Fruit fly (Drosophila melanogaster) whole organism, wandering third instar larva: ENCODE results near the gene mus304.
A peak's percentile ranks its signal among the peaks of the same experiment; 100 is the strongest.

ENCODE experiments used
- Abd-B ChIP-seq: fragments of >200 bp; optimal IDR thresholded peaks from 2 replicates; lab custom pipeline; 2017; ENCODE audit warnings: missing biosample characterization, missing genetic modification characterization
- CG32264 ChIP-seq: fragments of 200-800 bp; sonication (Bioruptor generic); optimal IDR thresholded peaks from 2 replicates; lab custom pipeline; 2016; ENCODE audit warnings: missing biosample characterization, missing genetic modification characterization
- CG9705 ChIP-seq: fragments of 200-800 bp; sonication (Bioruptor generic); optimal IDR thresholded peaks from 2 replicates; lab custom pipeline; 2018; ENCODE audit warnings: missing biosample characterization, mild to moderate bottlenecking, missing genetic modification characterization
- CrebA ChIP-seq: fragments of 200-800 bp; sonication (Bioruptor generic); optimal IDR thresholded peaks from 2 replicates; lab custom pipeline; 2016; ENCODE audit warnings: missing biosample characterization, mild to moderate bottlenecking, missing genetic modification characterization, borderline replicate concordance
- Dfd ChIP-seq: fragments of >200 bp; optimal IDR thresholded peaks from 2 replicates; lab custom pipeline; 2017; ENCODE audit warnings: missing biosample characterization, missing genetic modification characterization
- Dif ChIP-seq: fragments of 200-275, 200-300 bp; sonication (Bioruptor generic); optimal IDR thresholded peaks from 2 replicates; lab custom pipeline; 2018; ENCODE audit warnings: missing biosample characterization, missing genetic modification characterization; ENCODE audit not compliant: partially characterized antibody
- GATAd ChIP-seq: sonication (Bioruptor generic); optimal IDR thresholded peaks from 2 replicates; lab custom pipeline; 2016; ENCODE audit warnings: missing biosample characterization, missing genetic modification characterization
- HLH106 ChIP-seq: fragments of 200-800 bp; optimal IDR thresholded peaks from 3 replicates; lab custom pipeline; 2019; ENCODE audit warnings: missing biosample characterization, mild to moderate bottlenecking, missing genetic modification characterization, moderate library complexity
- Hnf4 ChIP-seq: fragments of 200-800 bp; sonication (Bioruptor generic); optimal IDR thresholded peaks from 2 replicates; lab custom pipeline; 2016; ENCODE audit warnings: missing biosample characterization, mild to moderate bottlenecking, missing genetic modification characterization
- Hr78 ChIP-seq: fragments of >200 bp; optimal IDR thresholded peaks from 2 replicates; lab custom pipeline; 2017; ENCODE audit warnings: missing biosample characterization, missing genetic modification characterization
- Hr83 ChIP-seq: fragments of 200-300 bp; sonication (Bioruptor generic); optimal IDR thresholded peaks from 2 replicates; lab custom pipeline; 2016; ENCODE audit warnings: missing biosample characterization, mild to moderate bottlenecking, missing genetic modification characterization, moderate library complexity; ENCODE audit not compliant: poor library complexity, severe bottlenecking
- Jra ChIP-seq: sonication (Bioruptor generic); optimal IDR thresholded peaks from 2 replicates; lab custom pipeline; 2016; ENCODE audit warnings: missing biosample characterization, missing genetic modification characterization
- Mio ChIP-seq: sonication (Bioruptor generic); optimal IDR thresholded peaks from 2 replicates; lab custom pipeline; 2016; ENCODE audit warnings: missing biosample characterization, missing genetic modification characterization
- N ChIP-seq: fragments of >200 bp; optimal IDR thresholded peaks from 2 replicates; lab custom pipeline; 2018; ENCODE audit warnings: missing biosample characterization, missing external identifiers, missing genetic modification characterization
- Rel ChIP-seq, 2 experiments: fragments of 200-800 bp; sonication (Bioruptor generic) in 1 of 2; optimal IDR thresholded peaks; 2 replicates in 1 of 2; 3 replicates in 1 of 2; lab custom pipeline; 2016 to 2019; ENCODE audit warnings: mild to moderate bottlenecking in 2 of 2, missing biosample characterization in 2 of 2, missing genetic modification characterization in 2 of 2, moderate library complexity in 1 of 2
- Sp1 ChIP-seq: fragments of 200-800 bp; sonication (Bioruptor generic); optimal IDR thresholded peaks from 3 replicates; lab custom pipeline; 2019; ENCODE audit warnings: missing biosample characterization, mild to moderate bottlenecking, missing genetic modification characterization, moderate library complexity
- Vsx2 ChIP-seq: fragments of 200-300, 225-300 bp; sonication (Bioruptor generic); optimal IDR thresholded peaks from 2 replicates; lab custom pipeline; 2018; ENCODE audit warnings: missing biosample characterization, missing genetic modification characterization; ENCODE audit not compliant: partially characterized antibody
- br ChIP-seq: fragments of 200-800 bp; sonication (Bioruptor generic); optimal IDR thresholded peaks from 2 replicates; lab custom pipeline; 2016; ENCODE audit warnings: missing biosample characterization, missing genetic modification characterization
- brk ChIP-seq: fragments of 200-800 bp; sonication (Bioruptor generic); optimal IDR thresholded peaks from 2 replicates; lab custom pipeline; 2016; ENCODE audit warnings: missing biosample characterization, mild to moderate bottlenecking, missing genetic modification characterization
- dl ChIP-seq, 2 experiments: fragments of 175-275, 200-275 bp in 1 of 2; fragments of 200-275 bp in 1 of 2; sonication (Bioruptor generic); optimal IDR thresholded peaks; lab custom pipeline; 2018; ENCODE audit warnings: mild to moderate bottlenecking in 2 of 2, missing biosample characterization in 2 of 2, missing genetic modification characterization in 2 of 2, moderate library complexity in 2 of 2; ENCODE audit not compliant: partially characterized antibody in 2 of 2, insufficient read depth in 1 of 2
- dmrt93B ChIP-seq: fragments of 200-800 bp; sonication (Bioruptor generic); optimal IDR thresholded peaks from 2 replicates; lab custom pipeline; 2018; ENCODE audit warnings: missing biosample characterization, mild to moderate bottlenecking, missing genetic modification characterization
- dsf ChIP-seq: sonication (Bioruptor generic); optimal IDR thresholded peaks from 2 replicates; lab custom pipeline; 2016; ENCODE audit warnings: missing biosample characterization, missing genetic modification characterization, borderline replicate concordance
- foxo ChIP-seq, 2 experiments: fragments of 200-800 bp; sonication (Bioruptor generic); optimal IDR thresholded peaks; 2 replicates in 1 of 2; 3 replicates in 1 of 2; lab custom pipeline; 2016 to 2017; ENCODE audit warnings: missing biosample characterization in 2 of 2, missing genetic modification characterization in 2 of 2
- fru ChIP-seq: fragments of 200-800 bp; sonication (Bioruptor generic); optimal IDR thresholded peaks from 3 replicates; lab custom pipeline; 2016; ENCODE audit warnings: missing biosample characterization, mild to moderate bottlenecking, missing genetic modification characterization
- h ChIP-seq: fragments of 200-800 bp; sonication (Bioruptor generic); optimal IDR thresholded peaks from 3 replicates; lab custom pipeline; 2016; ENCODE audit warnings: missing biosample characterization, mild to moderate bottlenecking, missing genetic modification characterization
- lola ChIP-seq: fragments of >200 bp; optimal IDR thresholded peaks from 2 replicates; lab custom pipeline; 2017; ENCODE audit warnings: missing biosample characterization, missing genetic modification characterization
- pan ChIP-seq: fragments of >200 bp; optimal IDR thresholded peaks from 2 replicates; lab custom pipeline; 2017
- psq ChIP-seq: fragments of 200-800 bp; sonication (Bioruptor generic); optimal IDR thresholded peaks from 3 replicates; lab custom pipeline; 2017; ENCODE audit warnings: missing biosample characterization, mild to moderate bottlenecking, missing genetic modification characterization, moderate library complexity
- rgr ChIP-seq: fragments of 200-800 bp; sonication (Bioruptor generic); optimal IDR thresholded peaks from 3 replicates; lab custom pipeline; 2016; ENCODE audit warnings: missing biosample characterization, mild to moderate bottlenecking, missing genetic modification characterization
- sage ChIP-seq: fragments of 200-800 bp; sonication (Bioruptor generic); optimal IDR thresholded peaks from 2 replicates; lab custom pipeline; 2016; ENCODE audit warnings: missing biosample characterization, mild to moderate bottlenecking, missing genetic modification characterization
- sv ChIP-seq: fragments of 200-800 bp; sonication (Bioruptor generic); optimal IDR thresholded peaks from 3 replicates; lab custom pipeline; 2016; ENCODE audit warnings: missing biosample characterization, missing genetic modification characterization
- usp ChIP-seq: fragments of >200 bp; optimal IDR thresholded peaks from 2 replicates; lab custom pipeline; 2017; ENCODE audit warnings: missing biosample characterization, missing genetic modification characterization
- woc ChIP-seq: sonication (Bioruptor generic); optimal IDR thresholded peaks from 2 replicates; lab custom pipeline; 2016; ENCODE audit warnings: missing biosample characterization, mild to moderate bottlenecking, missing genetic modification characterization

The mus304 gene

DNA sequence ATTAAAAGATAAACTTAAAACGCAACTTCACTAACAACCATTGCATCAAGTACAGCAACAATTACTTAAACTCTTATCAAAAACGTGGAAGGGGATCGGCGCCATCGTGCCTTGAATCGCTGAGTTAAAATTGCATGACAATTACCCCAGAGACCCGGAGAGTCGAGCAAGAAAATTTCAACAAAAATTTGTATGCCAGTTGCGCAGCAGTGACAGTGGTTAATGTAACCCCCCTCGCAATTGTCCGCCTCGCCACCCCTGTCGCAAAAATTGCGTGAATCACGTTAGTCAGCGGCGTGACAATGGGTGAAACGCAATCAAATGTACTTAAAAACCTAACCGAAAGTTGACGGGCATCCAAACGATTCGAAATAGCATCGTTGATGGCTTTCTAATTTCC lies 9.9 kb upstream of the mus304 start (continued):
- TF ChIP-seq Rel (GFP tag; optimal IDR thresholded peaks at IDR 0.05; lab: Kevin White, UChicago) (no peak), Rel (tag; optimal IDR thresholded peaks at IDR 0.05; lab: Kevin White, UChicago) (peak; percentile 6)

DNA sequence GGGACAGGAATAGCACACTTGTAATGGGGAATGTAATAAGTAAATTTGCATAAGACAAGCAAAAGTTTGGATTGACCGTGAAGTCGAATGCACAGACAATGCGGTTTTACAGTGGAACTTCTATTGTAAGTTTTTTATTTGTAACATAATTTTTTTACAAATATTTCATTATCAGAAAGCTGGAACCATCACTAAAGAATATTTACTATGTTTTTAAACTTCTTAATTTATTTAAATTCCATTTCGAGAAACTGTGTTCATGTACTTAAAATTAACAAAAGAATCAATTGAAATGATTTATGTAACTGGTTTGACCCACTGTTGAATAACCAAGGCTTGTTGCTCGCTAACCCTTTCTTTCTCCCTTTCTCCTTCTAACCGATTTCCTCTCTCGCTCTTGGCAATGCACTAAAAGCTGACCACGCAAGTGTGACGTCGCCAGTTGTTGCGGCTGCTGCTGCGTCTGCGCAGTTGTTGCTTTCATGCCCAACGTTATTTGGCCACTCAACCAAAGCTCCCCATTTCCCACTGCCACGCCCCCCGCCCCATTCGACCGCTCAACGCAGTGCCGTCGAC lies 8.1 kb upstream of the mus304 start:
- TF ChIP-seq sv, result no peak
- no peak for TF ChIP-seq psq (GFP tag; lab: Kevin White, UChicago)
- TF ChIP-seq woc, result peak; percentile 7
- TF ChIP-seq Mio (GFP tag; lab: Kevin White, UChicago), result no peak
- TF ChIP-seq fru (GFP tag; lab: Kevin White, UChicago), result peak; percentile 31

DNA sequence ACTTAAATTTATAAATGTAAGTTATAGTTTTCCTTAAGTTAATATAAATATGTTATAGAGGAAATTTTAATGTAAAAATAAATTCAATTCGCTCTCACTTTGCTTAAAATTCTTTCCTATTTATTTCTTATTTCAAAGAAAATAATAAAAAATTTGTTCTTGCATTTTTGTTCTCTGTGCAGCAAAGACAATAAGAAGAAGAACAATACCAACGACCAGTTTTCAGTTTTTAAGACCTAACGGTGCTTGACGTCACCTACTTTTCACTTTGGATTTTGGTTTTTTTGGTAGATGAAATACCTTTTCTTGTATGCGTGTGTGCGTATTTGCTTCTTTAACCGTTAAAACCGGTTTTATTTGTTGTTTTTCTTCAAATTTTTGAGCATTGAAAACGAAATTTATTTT lies 7.5 kb upstream of the mus304 start:
- TF ChIP-seq dl (GFP tag; optimal IDR thresholded peaks at IDR 0.05; lab: Kevin White, UChicago; ENCODE audit: insufficient read depth in 1 of 2, partially characterized antibody in 2 of 2) (no peak), GATAd (no peak), Dfd (GFP tag; lab: Kevin White, UChicago) (no peak), dsf (GFP tag; lab: Kevin White, UChicago) (no peak), br (GFP tag; lab: Kevin White, UChicago) (no peak), Jra (GFP tag; lab: Kevin White, UChicago) (no peak)

DNA sequence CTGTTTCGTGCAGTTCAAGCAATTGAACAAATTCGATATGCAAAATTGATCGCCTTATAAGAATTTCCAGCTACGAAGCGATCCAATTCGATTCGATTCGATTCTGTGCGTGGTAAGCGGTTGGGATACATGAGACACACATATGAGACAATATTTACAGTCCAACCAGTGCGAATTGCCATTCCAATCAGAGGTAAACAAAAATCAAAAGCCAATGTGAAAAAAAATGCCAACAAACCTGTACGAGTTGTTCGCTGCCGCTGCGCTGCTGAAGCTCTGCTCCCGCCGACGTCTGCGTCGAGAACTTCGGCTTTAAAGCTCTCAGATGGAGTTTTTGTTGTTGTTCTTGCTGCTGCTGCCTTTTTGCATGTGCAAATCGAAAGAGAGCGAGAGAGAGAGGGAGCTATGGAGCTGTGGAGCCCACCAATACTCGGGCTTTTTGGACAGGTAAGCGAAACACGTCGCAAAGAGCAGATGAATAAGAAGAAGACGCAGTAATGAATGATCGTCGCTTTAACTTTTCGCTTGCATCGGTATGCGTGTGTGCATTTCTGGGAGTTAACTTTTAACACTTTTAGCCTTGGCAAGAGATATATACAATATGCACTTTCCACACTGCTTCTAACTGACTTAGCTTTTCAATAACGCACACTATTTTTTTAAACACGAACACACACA lies 4.1 kb upstream of the mus304 start:
- TF ChIP-seq fru (GFP tag; lab: Kevin White, UChicago), result peak; percentile 97
- no peak for TF ChIP-seq dl (GFP tag; optimal IDR thresholded peaks at IDR 0.05; lab: Kevin White, UChicago; ENCODE audit: insufficient read depth in 1 of 2, partially characterized antibody in 2 of 2)
- TF ChIP-seq usp (GFP tag; lab: Kevin White, UChicago), result no peak
- no peak for TF ChIP-seq CG9705
- TF ChIP-seq pan (lab: Kevin White, UChicago), result no peak
- no peak for TF ChIP-seq dmrt93B (GFP tag; lab: Kevin White, UChicago)
- TF ChIP-seq Rel (GFP tag; optimal IDR thresholded peaks at IDR 0.05; lab: Kevin White, UChicago), result no peak
- no peak for TF ChIP-seq Rel (tag; optimal IDR thresholded peaks at IDR 0.05; lab: Kevin White, UChicago)
- no peak for TF ChIP-seq dsf (GFP tag; lab: Kevin White, UChicago)
- no peak for TF ChIP-seq sv
- peak; percentile 23 for TF ChIP-seq N
- TF ChIP-seq Dif, result peak; percentile 55

DNA sequence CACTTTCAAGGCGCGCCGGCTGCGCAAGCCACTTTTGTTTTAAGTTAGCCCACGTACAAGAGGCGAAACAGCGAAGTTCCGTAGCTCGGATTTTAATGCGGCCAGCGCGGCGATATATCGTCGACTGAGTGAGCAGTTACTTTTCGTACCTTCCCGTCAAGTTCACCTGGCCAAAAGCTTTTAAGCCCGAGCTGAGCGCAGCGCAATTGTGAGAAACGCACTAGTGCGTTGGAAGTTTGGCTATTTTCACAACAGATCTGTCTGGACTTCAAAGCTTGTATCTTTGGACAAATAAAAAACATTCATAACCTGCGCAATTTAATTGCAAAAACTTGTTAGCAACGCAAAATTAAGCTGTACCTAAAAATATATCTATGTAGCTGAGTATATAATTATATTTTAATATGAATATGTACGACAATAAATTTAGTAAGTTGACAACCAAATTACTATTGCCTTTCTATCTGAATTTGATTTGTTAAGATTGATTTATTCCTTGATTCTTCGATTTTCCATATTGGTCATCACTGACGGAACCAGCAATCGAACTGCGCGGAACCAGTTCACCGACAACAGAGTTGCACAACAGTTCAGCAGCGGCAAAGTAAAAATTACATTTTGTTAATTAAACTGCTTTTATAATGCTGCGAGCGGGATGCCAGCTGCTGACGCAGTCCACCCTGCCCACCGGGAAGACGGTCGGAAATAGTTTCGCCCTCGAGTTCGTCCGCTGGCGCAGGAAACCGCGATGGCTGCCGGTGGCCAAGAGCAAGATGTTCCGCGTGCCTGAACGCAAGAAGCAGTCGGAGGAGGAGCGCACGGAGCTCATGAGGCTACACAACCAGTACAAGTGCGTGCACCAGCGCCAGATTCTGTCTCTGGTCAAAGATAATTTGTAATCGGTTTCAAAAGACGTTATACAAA lies 3.3 kb upstream of the mus304 start, which contains the start of the genes CG13698 and mRpS26:
TSS of gene CG13698 (minus strand) at position 129 of the 924 bp plus-strand sequence.
TSS of gene mRpS26 (plus strand) at position 559 of the 924 bp plus-strand sequence.
- TF ChIP-seq sv, result peak; percentile 59
- TF ChIP-seq Vsx2 (GFP tag; lab: Kevin White, UChicago), result no peak
- no peak for TF ChIP-seq CG32264 (GFP tag; lab: Kevin White, UChicago)
- TF ChIP-seq Dif, result peak; percentile 37
- peak; percentile 8 for TF ChIP-seq GATAd
- TF ChIP-seq pan (lab: Kevin White, UChicago), result no peak
- no peak for TF ChIP-seq CrebA (GFP tag; lab: Kevin White, UChicago)
- no peak for TF ChIP-seq Jra (GFP tag; lab: Kevin White, UChicago)
- no peak for TF ChIP-seq N
- no peak for TF ChIP-seq dsf (GFP tag; lab: Kevin White, UChicago)
- TF ChIP-seq Abd-B (GFP tag; lab: Kevin White, UChicago), result no peak
- peak; percentile 60 for TF ChIP-seq dmrt93B (GFP tag; lab: Kevin White, UChicago)
- peak; percentile 78 for TF ChIP-seq Sp1 (GFP tag; lab: Kevin White, UChicago)
- TF ChIP-seq lola, result no peak
- peak; percentile 61 for TF ChIP-seq woc
- TF ChIP-seq rgr (GFP tag; lab: Kevin White, UChicago), result peak; percentile 67
- peak; percentile 58 for TF ChIP-seq h (GFP tag; lab: Kevin White, UChicago)
- TF ChIP-seq br (GFP tag; lab: Kevin White, UChicago), result peak; percentile 58
- no peak for TF ChIP-seq Mio (GFP tag; lab: Kevin White, UChicago)
- TF ChIP-seq HLH106 (tag; lab: Kevin White, UChicago), result peak; percentile 85
- no peak for TF ChIP-seq Dfd (GFP tag; lab: Kevin White, UChicago)
- no peak for TF ChIP-seq Rel (GFP tag; optimal IDR thresholded peaks at IDR 0.05; lab: Kevin White, UChicago)
- TF ChIP-seq Rel (tag; optimal IDR thresholded peaks at IDR 0.05; lab: Kevin White, UChicago), result peak; percentile 6
- peak; percentile 95 for TF ChIP-seq fru (GFP tag; lab: Kevin White, UChicago)
- TF ChIP-seq Hr83, result peak; percentile 57
- no peak for TF ChIP-seq Hr78
- TF ChIP-seq sage, result peak; percentile 20
- peak; percentile 41 for TF ChIP-seq Hnf4 (GFP tag; lab: Kevin White, UChicago)
- TF ChIP-seq foxo (GFP tag; optimal IDR thresholded peaks at IDR 0.05; lab: Kevin White, UChicago), result peak in 1 of 2 experiments; percentile 78
- TF ChIP-seq dl (GFP tag; optimal IDR thresholded peaks at IDR 0.05; lab: Kevin White, UChicago; ENCODE audit: insufficient read depth in 1 of 2, partially characterized antibody in 2 of 2), result no peak
- TF ChIP-seq brk (GFP tag; lab: Kevin White, UChicago), result no peak
- TF ChIP-seq CG9705, result peak; percentile 74
- peak; percentile 57 for TF ChIP-seq psq (GFP tag; lab: Kevin White, UChicago)
